Fruit fly (Drosophila melanogaster) whole organism, embryonic: Measurements from ENCODE around the gene Wdr62.

Experiments used
- ATbp ChIP-seq: fragments of 200-800 bp; sonication (Bioruptor generic); optimal IDR thresholded peaks from 2 replicates; lab custom pipeline; 2017; ENCODE audit warnings: missing biosample characterization, mild to moderate bottlenecking, missing genetic modification characterization, missing genetic modification reagents
- Awh ChIP-seq: fragments of 200-800 bp; sonication (Bioruptor generic); IDR thresholded peaks from 2 replicates; pipeline ENCODE4, ENCODE4 v1.3.6; 2022; ENCODE audit warnings: missing biosample characterization, missing genetic modification characterization
- Bdp1 ChIP-seq: fragments of 200-800 bp; sonication (Bioruptor generic); optimal IDR thresholded peaks from 3 replicates; lab custom pipeline; 2016; ENCODE audit warnings: missing biosample characterization, missing genetic modification characterization
- CG10543 ChIP-seq: fragments of 200-800 bp; sonication (Bioruptor generic); optimal IDR thresholded peaks from 3 replicates; lab custom pipeline; 2017; ENCODE audit warnings: missing biosample characterization, mild to moderate bottlenecking, missing genetic modification characterization, moderate library complexity
- CG11093 ChIP-seq: fragments of 200-800 bp; sonication (Bioruptor generic); IDR thresholded peaks from 3 replicates; pipeline ENCODE4 v1.3.6; 2022; ENCODE audit warnings: missing biosample characterization, missing genetic modification characterization
- CG11398 ChIP-seq: fragments of 200-800 bp; sonication (Bioruptor generic); optimal IDR thresholded peaks from 2 replicates; lab custom pipeline; 2016; ENCODE audit warnings: missing biosample characterization, missing genetic modification characterization
- CG12219 ChIP-seq: fragments of 200-800 bp; sonication (Bioruptor generic); optimal IDR thresholded peaks from 3 replicates; lab custom pipeline; 2018; ENCODE audit warnings: missing biosample characterization, mild to moderate bottlenecking, missing genetic modification characterization
- CG12659 ChIP-seq: fragments of 200-800 bp; sonication (Bioruptor generic); optimal IDR thresholded peaks from 3 replicates; lab custom pipeline; 2017; ENCODE audit warnings: mild to moderate bottlenecking, missing biosample characterization, missing genetic modification reagents, missing genetic modification characterization
- CG2129 ChIP-seq: fragments of 200-800 bp; sonication (Bioruptor generic); IDR thresholded peaks from 2 replicates; pipeline ENCODE4 v1.3.6; 2022; ENCODE audit warnings: missing biosample characterization, missing genetic modification characterization; ENCODE audit not compliant: partially characterized antibody
- CG31224 ChIP-seq: fragments of 200-800 bp; sonication (Bioruptor generic); IDR thresholded peaks from 2 replicates; pipeline ENCODE4 v1.3.6; 2022; ENCODE audit warnings: missing biosample characterization, missing genetic modification characterization
- CG4820 ChIP-seq: fragments of 200-800 bp; sonication (Bioruptor generic); optimal IDR thresholded peaks from 3 replicates; lab custom pipeline; 2016; ENCODE audit warnings: missing biosample characterization, missing genetic modification characterization
- CG7928 ChIP-seq: fragments of 200-800 bp; sonication (Bioruptor generic); optimal IDR thresholded peaks from 2 replicates; lab custom pipeline; 2017; ENCODE audit warnings: missing biosample characterization, mild to moderate bottlenecking, missing genetic modification characterization
- CG7987 ChIP-seq: fragments of 200-800 bp; sonication (Bioruptor generic); optimal IDR thresholded peaks from 2 replicates; lab custom pipeline; 2018; ENCODE audit warnings: missing biosample characterization, mild to moderate bottlenecking, missing genetic modification characterization, moderate library complexity
- CG8281 ChIP-seq: fragments of 200-800 bp; sonication (Bioruptor generic); optimal IDR thresholded peaks from 2 replicates; lab custom pipeline; 2018; ENCODE audit warnings: missing biosample characterization, mild to moderate bottlenecking, missing genetic modification characterization, moderate library complexity
- CG9609 ChIP-seq: fragments of 200-800 bp; sonication (Bioruptor generic); optimal IDR thresholded peaks from 3 replicates; lab custom pipeline; 2016; ENCODE audit warnings: missing biosample characterization, missing genetic modification characterization
- CkIIα-i1 ChIP-seq: fragments of 200-800 bp; sonication (Bioruptor generic); IDR thresholded peaks from 2 replicates; pipeline ENCODE4 v1.3.6; 2022; ENCODE audit warnings: missing biosample characterization, missing genetic modification characterization
- Ets97D ChIP-seq: fragments of 200-800 bp; sonication (Bioruptor generic); optimal IDR thresholded peaks from 3 replicates; lab custom pipeline; 2016; ENCODE audit warnings: missing biosample characterization, missing genetic modification characterization
- Hey ChIP-seq: fragments of 200-800 bp; sonication (Bioruptor generic); optimal IDR thresholded peaks from 3 replicates; lab custom pipeline; 2018; ENCODE audit warnings: missing biosample characterization, mild to moderate bottlenecking, missing genetic modification characterization
- Hmr ChIP-seq: fragments of 200-800 bp; sonication (Bioruptor generic); optimal IDR thresholded peaks from 3 replicates; lab custom pipeline; 2017; ENCODE audit warnings: mild to moderate bottlenecking, missing biosample characterization, missing genetic modification reagents, missing genetic modification characterization
- Hr51 ChIP-seq, 2 experiments: fragments of 200-800 bp; sonication (Bioruptor generic); optimal IDR thresholded peaks; 2 replicates in 1 of 2; 3 replicates in 1 of 2; lab custom pipeline; 2016 to 2018; ENCODE audit warnings: missing biosample characterization in 2 of 2, missing genetic modification characterization in 2 of 2, mild to moderate bottlenecking in 1 of 2, moderate library complexity in 1 of 2
- Jarid2 ChIP-seq: fragments of 200-800 bp; sonication (Bioruptor generic); optimal IDR thresholded peaks from 3 replicates; lab custom pipeline; 2017; ENCODE audit warnings: mild to moderate bottlenecking, missing biosample characterization, missing genetic modification reagents, missing genetic modification characterization
- Lpt ChIP-seq: fragments of >200 bp; optimal IDR thresholded peaks from 2 replicates; lab custom pipeline; 2018; ENCODE audit warnings: missing biosample characterization, missing genetic modification characterization
- Mes4 ChIP-seq: fragments of 200-800 bp; sonication (Bioruptor generic); optimal IDR thresholded peaks from 2 replicates; lab custom pipeline; 2016; ENCODE audit warnings: missing biosample characterization, missing genetic modification characterization
- Nf-YC ChIP-seq: fragments of 200-800 bp; optimal IDR thresholded peaks from 3 replicates; lab custom pipeline; 2019; ENCODE audit warnings: missing biosample characterization, mild to moderate bottlenecking, missing genetic modification characterization, moderate library complexity
- Oaz ChIP-seq: fragments of 200-800 bp; sonication (Bioruptor generic); IDR thresholded peaks from 2 replicates; pipeline ENCODE4 v1.3.6; 2022; ENCODE audit warnings: missing biosample characterization, missing genetic modification characterization
- Opbp ChIP-seq: fragments of 200-800 bp; sonication (Bioruptor generic); IDR thresholded peaks from 3 replicates; pipeline ENCODE4 v1.3.6; 2022; ENCODE audit warnings: missing biosample characterization, missing genetic modification characterization; ENCODE audit not compliant: partially characterized antibody
- PHDP ChIP-seq: fragments of 200-800 bp; sonication (Bioruptor generic); optimal IDR thresholded peaks from 3 replicates; lab custom pipeline; 2018; ENCODE audit warnings: missing biosample characterization, mild to moderate bottlenecking, missing genetic modification characterization, moderate library complexity
- Six4 ChIP-seq: fragments of 200-800 bp; sonication (Bioruptor generic); optimal IDR thresholded peaks from 2 replicates; lab custom pipeline; 2016; ENCODE audit warnings: missing biosample characterization, missing genetic modification characterization
- Sry-δ ChIP-seq: fragments of 200-800 bp; sonication (Bioruptor generic); optimal IDR thresholded peaks from 2 replicates; lab custom pipeline; 2016; ENCODE audit warnings: missing biosample characterization, missing genetic modification characterization
- bbx ChIP-seq: fragments of 200-800 bp; sonication (Bioruptor generic); IDR thresholded peaks from 2 replicates; pipeline ENCODE4 v1.3.6; 2022; ENCODE audit warnings: missing biosample characterization, missing genetic modification characterization; ENCODE audit not compliant: partially characterized antibody
- crc ChIP-seq: fragments of 200-800 bp; sonication (Bioruptor generic); optimal IDR thresholded peaks from 2 replicates; lab custom pipeline; 2016; ENCODE audit warnings: missing biosample characterization, missing genetic modification characterization
- dan ChIP-seq: fragments of 200-800 bp; sonication (Bioruptor generic); IDR thresholded peaks from 2 replicates; pipeline ENCODE4 v1.3.6; 2022; ENCODE audit warnings: missing biosample characterization, missing genetic modification characterization
- danr ChIP-seq: fragments of 200-800 bp; sonication (Bioruptor generic); IDR thresholded peaks from 2 replicates; pipeline ENCODE4 v1.3.6; 2022; ENCODE audit warnings: missing biosample characterization, missing genetic modification characterization
- dysf ChIP-seq: fragments of 200-800 bp; sonication (Bioruptor generic); IDR thresholded peaks from 3 replicates; pipeline ENCODE4 v1.3.6; 2022; ENCODE audit warnings: missing biosample characterization, missing genetic modification characterization
- fd102C ChIP-seq: fragments of 200-800 bp; sonication (Bioruptor generic); optimal IDR thresholded peaks from 2 replicates; lab custom pipeline; 2018; ENCODE audit warnings: missing biosample characterization, mild to moderate bottlenecking, missing genetic modification characterization, moderate library complexity
- fd64A ChIP-seq: fragments of 200-800 bp; sonication (Bioruptor generic); optimal IDR thresholded peaks from 3 replicates; lab custom pipeline; 2018; ENCODE audit warnings: missing biosample characterization, mild to moderate bottlenecking, missing genetic modification characterization
- fd96Cb ChIP-seq: fragments of 200-800 bp; sonication (Bioruptor generic); optimal IDR thresholded peaks from 2 replicates; lab custom pipeline; 2018; ENCODE audit warnings: missing biosample characterization, mild to moderate bottlenecking, missing genetic modification characterization, moderate library complexity
- kah ChIP-seq: fragments of 200-800 bp; sonication (Bioruptor generic); optimal IDR thresholded peaks from 2 replicates; lab custom pipeline; 2018; ENCODE audit warnings: missing biosample characterization, mild to moderate bottlenecking, missing genetic modification characterization
- ken ChIP-seq: fragments of 200-800 bp; sonication (Bioruptor generic); IDR thresholded peaks from 3 replicates; pipeline ENCODE4 v1.3.6; 2022; ENCODE audit warnings: missing biosample characterization, missing genetic modification characterization
- lbe ChIP-seq: fragments of 200-800 bp; sonication (Bioruptor generic); optimal IDR thresholded peaks from 2 replicates; lab custom pipeline; 2016; ENCODE audit warnings: missing biosample characterization, mild to moderate bottlenecking, missing genetic modification characterization
- onecut ChIP-seq: fragments of 200-800 bp; sonication (Bioruptor generic); IDR thresholded peaks from 2 replicates; pipeline ENCODE4 v1.3.6; 2022; ENCODE audit warnings: missing biosample characterization, missing genetic modification characterization
- pzg ChIP-seq: fragments of 200-800 bp; sonication (Bioruptor generic); optimal IDR thresholded peaks from 3 replicates; lab custom pipeline; 2018; ENCODE audit warnings: missing biosample characterization, mild to moderate bottlenecking, missing genetic modification characterization, moderate library complexity
- row ChIP-seq: fragments of 200-800 bp; sonication (Bioruptor generic); IDR thresholded peaks from 3 replicates; pipeline ENCODE4 v1.3.6; 2022; ENCODE audit warnings: missing biosample characterization, missing genetic modification characterization
- salm ChIP-seq: fragments of 200-800 bp; sonication (Bioruptor generic); optimal IDR thresholded peaks from 2 replicates; lab custom pipeline; 2018; ENCODE audit warnings: missing biosample characterization, mild to moderate bottlenecking, missing genetic modification characterization
- sim ChIP-seq: fragments of 200-800 bp; sonication (Bioruptor generic); IDR thresholded peaks from 2 replicates; pipeline ENCODE4 v1.3.6; 2022; ENCODE audit warnings: missing biosample characterization, missing genetic modification characterization
- slou ChIP-seq: fragments of 200-800 bp; sonication (Bioruptor generic); optimal IDR thresholded peaks from 3 replicates; lab custom pipeline; 2016; ENCODE audit warnings: missing biosample characterization, missing genetic modification characterization
- ssp ChIP-seq: fragments of 200-800 bp; sonication (Bioruptor generic); IDR thresholded peaks from 2 replicates; pipeline ENCODE4 v1.3.6; 2022; ENCODE audit warnings: missing biosample characterization, missing genetic modification characterization
- sug ChIP-seq: fragments of 200-800 bp; optimal IDR thresholded peaks from 2 replicates; lab custom pipeline; 2019; ENCODE audit warnings: missing biosample characterization, mild to moderate bottlenecking, missing genetic modification characterization, moderate library complexity
- tin ChIP-seq: fragments of 200-800 bp; sonication (Bioruptor generic); optimal IDR thresholded peaks from 3 replicates; lab custom pipeline; 2016; ENCODE audit warnings: missing biosample characterization, missing genetic modification characterization
- tll ChIP-seq, 2 experiments: fragments of 200-800 bp in 1 of 2; fragments of >200 bp in 1 of 2; sonication (Bioruptor generic) in 1 of 2; optimal IDR thresholded peaks; 2 replicates each; lab custom pipeline; 2017 to 2019; ENCODE audit warnings: missing biosample characterization in 2 of 2, missing genetic modification characterization in 2 of 2, mild to moderate bottlenecking in 1 of 2, moderate library complexity in 1 of 2
- trh ChIP-seq: fragments of 200-800 bp; sonication (Bioruptor generic); optimal IDR thresholded peaks from 2 replicates; lab custom pipeline; 2016; ENCODE audit warnings: missing biosample characterization, missing genetic modification characterization

Wdr62 gene

DNA sequence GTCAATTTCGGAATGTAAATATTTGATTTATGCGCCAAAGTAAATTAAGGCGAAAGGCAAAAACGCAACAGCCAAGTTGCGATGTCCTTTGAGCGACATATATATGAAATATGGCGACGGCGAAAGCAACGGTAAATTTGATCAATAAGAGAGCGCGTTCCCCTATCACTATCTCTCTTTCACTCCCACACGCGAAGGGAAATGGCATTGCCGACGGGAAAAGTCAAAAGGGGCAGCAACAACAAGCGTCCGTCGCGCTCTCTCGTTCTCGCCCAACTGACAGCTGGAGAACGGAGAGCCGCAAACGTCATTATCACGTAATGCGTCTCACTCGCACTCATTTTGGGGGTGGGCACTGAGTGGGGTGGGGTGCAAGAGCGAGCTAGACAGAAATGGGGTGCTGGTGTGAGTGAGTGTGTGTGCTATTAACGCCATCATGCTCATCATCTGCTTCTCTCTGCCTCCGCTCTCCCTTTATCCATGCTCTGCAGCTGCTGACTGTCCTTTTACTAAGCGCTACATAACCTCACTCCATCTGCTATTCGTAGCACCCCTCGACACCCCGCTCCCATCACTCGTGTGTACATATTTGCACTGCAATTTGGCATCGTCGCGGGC, 86.0 kb downstream of the Wdr62 start, which contains the start of gene erm (continued):
- TF ChIP-seq dysf (GFP tag; lab: Robert Waterston, UW), result no peak
- TF ChIP-seq Six4 (GFP tag; lab: Kevin White, UChicago), result no peak
- no peak for TF ChIP-seq sim (GFP tag; lab: Robert Waterston, UW)
- peak; percentile 14 for TF ChIP-seq Jarid2 (GFP tag; lab: Kevin White, UChicago)
- TF ChIP-seq row (GFP tag; lab: Robert Waterston, UW), result no peak
- no peak for TF ChIP-seq Oaz
- TF ChIP-seq Ets97D (GFP tag; lab: Kevin White, UChicago), result no peak
- no peak for TF ChIP-seq CG7987
- TF ChIP-seq pzg, result no peak
- TF ChIP-seq fd102C (GFP tag; lab: Kevin White, UChicago), result no peak
- no peak for TF ChIP-seq trh (GFP tag; lab: Kevin White, UChicago)
- no peak for TF ChIP-seq slou (GFP tag; lab: Kevin White, UChicago)
- TF ChIP-seq Lpt (GFP tag; lab: Kevin White, UChicago), result no peak
- TF ChIP-seq CG10543 (GFP tag; lab: Kevin White, UChicago), result no peak
- no peak for TF ChIP-seq CG12659
- no peak for TF ChIP-seq CG2129 (GFP tag; lab: Robert Waterston, UW)
- TF ChIP-seq Nf-YC (tag; lab: Kevin White, UChicago), result peak; percentile 97
- TF ChIP-seq onecut (GFP tag; lab: Robert Waterston, UW), result peak; percentile 42
- 0 out of 3 replicates have a peak, but pooled peaks have one; percentile 38 for TF ChIP-seq Opbp
- no peak for TF ChIP-seq ATbp (GFP tag; lab: Kevin White, UChicago)
- no peak for TF ChIP-seq tin (GFP tag; lab: Kevin White, UChicago)
- TF ChIP-seq CG8281, result no peak
- TF ChIP-seq sug (tag; lab: Kevin White, UChicago), result no peak
- TF ChIP-seq CG11398, result no peak
- no peak for TF ChIP-seq Hmr (GFP tag; lab: Kevin White, UChicago)
- TF ChIP-seq CG9609 (GFP tag; lab: Kevin White, UChicago), result no peak
- no peak for TF ChIP-seq Awh
- TF ChIP-seq fd96Cb (tag; lab: Kevin White, UChicago), result no peak
- TF ChIP-seq crc, result no peak
- TF ChIP-seq lbe (GFP tag; lab: Kevin White, UChicago), result no peak
- TF ChIP-seq Bdp1, result no peak
- peak in 1 of 2 experiments; percentile 97 for TF ChIP-seq tll (GFP tag; optimal IDR thresholded peaks at IDR 0.05; lab: Kevin White, UChicago)
- no peak for TF ChIP-seq dan (GFP tag; lab: Robert Waterston, UW)
- no peak for TF ChIP-seq CkIIα-i1 (GFP tag; lab: Robert Waterston, UW)
- TF ChIP-seq Mes4 (GFP tag; lab: Kevin White, UChicago), result no peak
- no peak for TF ChIP-seq salm (tag; lab: Kevin White, UChicago)
- TF ChIP-seq CG12219 (GFP tag; lab: Kevin White, UChicago), result no peak
- TF ChIP-seq CG11093, result no peak
- TF ChIP-seq ken (GFP tag; lab: Robert Waterston, UW), result no peak
- no peak for TF ChIP-seq Hey (tag; lab: Kevin White, UChicago)
- TF ChIP-seq Sry-δ (GFP tag; lab: Kevin White, UChicago), result no peak
- no peak for TF ChIP-seq CG31224
- TF ChIP-seq kah (GFP tag; lab: Kevin White, UChicago), result no peak
- no peak for TF ChIP-seq Hr51 (GFP tag; optimal IDR thresholded peaks at IDR 0.05; lab: Kevin White, UChicago)
- TF ChIP-seq ssp (GFP tag; lab: Robert Waterston, UW), result no peak
- TF ChIP-seq PHDP (tag; lab: Kevin White, UChicago), result no peak
- no peak for TF ChIP-seq CG7928 (GFP tag; lab: Kevin White, UChicago)
- TF ChIP-seq danr, result no peak
- no peak for TF ChIP-seq CG4820
- TF ChIP-seq bbx (GFP tag; lab: Robert Waterston, UW), result no peak
- TF ChIP-seq fd64A (GFP tag; lab: Kevin White, UChicago), result no peak
